Worm (Caenorhabditis elegans) whole organism, L4 larva: Measurements from ENCODE around the gene gldi-9.
A peak's percentile ranks its signal among the peaks of the same experiment; 100 is the strongest.

Source experiments
- fos-1 ChIP-seq: fragments of 150-350 bp; optimal IDR thresholded peaks from 2 replicates; lab custom pipeline; 2014; ENCODE audit warnings: missing biosample characterization, missing genetic modification characterization
- lin-39 ChIP-seq: fragments of 150-350 bp; optimal IDR thresholded peaks from 2 replicates; lab custom pipeline; 2014; ENCODE audit warnings: missing biosample characterization, missing genetic modification reagents, missing genetic modification characterization
- lir-3 ChIP-seq: sonication (generic microtip); optimal IDR thresholded peaks from 2 replicates; lab custom pipeline; 2016; ENCODE audit warnings: mild to moderate bottlenecking, missing genetic modification characterization, missing compliant biosample characterization
- lsy-2 ChIP-seq, 2 experiments: fragments of 150-350 bp in 1 of 2; sonication (generic microtip) in 1 of 2; optimal IDR thresholded peaks; 2 replicates each; lab custom pipeline; 2014 to 2017; ENCODE audit warnings: missing biosample characterization in 2 of 2, missing genetic modification characterization in 2 of 2
- nhr-41 ChIP-seq: fragments of 200-800 bp; sonication (Bioruptor generic); IDR thresholded peaks from 2 replicates; pipeline ENCODE4 v1.3.6; 2022; ENCODE audit warnings: missing genetic modification reagents, missing genetic modification characterization, missing compliant biosample characterization
- nhr-6 ChIP-seq: fragments of 150-350 bp; optimal IDR thresholded peaks from 2 replicates; lab custom pipeline; 2014; ENCODE audit warnings: missing biosample characterization, missing genetic modification characterization
- skn-1 ChIP-seq: fragments of 150-350 bp; optimal IDR thresholded peaks from 2 replicates; lab custom pipeline; 2014; ENCODE audit warnings: missing biosample characterization, missing genetic modification characterization
- unc-62 ChIP-seq, 3 experiments: fragments of 150-350 bp in 1 of 3; sonication (generic microtip); optimal IDR thresholded peaks in 2 of 3; peaks in 1 of 3; 1 replicate in 1 of 3; 2 replicates in 2 of 3; lab custom pipeline; 2014 to 2017; ENCODE audit warnings: missing biosample characterization in 3 of 3, missing genetic modification characterization in 3 of 3, missing genetic modification reagents in 3 of 3, missing genotype in 1 of 3

DNA sequence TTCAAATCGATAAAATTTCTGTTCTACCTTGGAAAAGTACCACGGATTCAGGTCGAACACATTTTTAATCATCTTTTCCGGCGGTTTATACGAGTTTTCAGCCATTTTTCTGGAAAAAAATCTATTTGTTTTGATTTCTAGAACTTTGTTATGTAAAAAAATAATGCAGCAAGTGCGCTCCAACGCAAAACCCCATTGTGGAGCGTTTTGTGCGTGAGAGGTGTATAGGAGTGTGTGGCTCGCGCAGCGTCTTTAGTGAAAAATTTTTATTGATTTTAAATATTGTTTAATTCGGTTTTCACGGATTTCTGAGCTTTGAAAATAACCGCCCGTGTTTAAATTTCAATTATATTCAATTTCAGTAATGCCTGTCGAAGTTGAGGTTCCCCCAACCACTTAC lies 29.7 kb upstream of the gldi-9 start, which contains the start of gene Y71H2AM.20:
- TF ChIP-seq nhr-41 (GFP tag; lab: Robert Waterston, UW) (no peak), skn-1 (tag; lab: Kevin White, UChicago) (no peak), lin-39 (tag; lab: Kevin White, UChicago) (no peak), unc-62 (GFP tag; optimal IDR thresholded peaks at IDR 0.05 in 1 of 2; lab: Kevin White, UChicago) (peak in 1 of 2 experiments; percentile 97), unc-62 (tag; optimal IDR thresholded peaks at IDR 0.05; lab: Kevin White, UChicago) (no peak), lir-3 (no peak), nhr-6 (tag; lab: Kevin White, UChicago) (peak; percentile 98), lsy-2 (tag; optimal IDR thresholded peaks at IDR 0.05; lab: Kevin White, UChicago) (peak; percentile 95 to 98), fos-1 (tag; lab: Kevin White, UChicago) (no peak)
